Worm (Caenorhabditis elegans) whole organism, midembryonic: ENCODE results near the gene K09C8.7.

Experiments used
- cog-1 ChIP-seq: sonication (generic microtip); optimal IDR thresholded peaks from 2 replicates; lab custom pipeline; 2016; ENCODE audit warnings: missing genetic modification characterization, missing compliant biosample characterization
- flt-1 ChIP-seq: fragments of 200-800 bp; sonication (Bioruptor generic); IDR thresholded peaks from 2 replicates; pipeline ENCODE4 v1.3.6; 2022; ENCODE audit warnings: missing genetic modification characterization, missing compliant biosample characterization
- klf-2 ChIP-seq: fragments of 200-800 bp; sonication (Bioruptor generic); conservative IDR thresholded peaks from 2 replicates; pipeline ENCODE4 v1.3.6; 2022; ENCODE audit warnings: missing genetic modification reagents, missing genetic modification characterization, missing compliant biosample characterization
- ref-1 ChIP-seq: fragments of 200-800 bp; sonication (Bioruptor generic); conservative IDR thresholded peaks from 2 replicates; pipeline ENCODE4 v1.3.6; 2022; ENCODE audit warnings: missing genetic modification reagents, missing genetic modification characterization, missing compliant biosample characterization
- tab-1 ChIP-seq: fragments of 200-800 bp; sonication (Bioruptor generic); IDR thresholded peaks from 2 replicates; pipeline ENCODE4 v1.3.6; 2022; ENCODE audit warnings: missing genetic modification characterization, missing compliant biosample characterization
- ztf-23 ChIP-seq: fragments of 200-800 bp; sonication (Bioruptor generic); IDR thresholded peaks from 2 replicates; pipeline ENCODE4 v1.3.6; 2022; ENCODE audit warnings: missing genetic modification reagents, missing genetic modification characterization, missing compliant biosample characterization
- ztf-29 ChIP-seq: fragments of 200-800 bp; sonication (Bioruptor generic); IDR thresholded peaks from 2 replicates; pipeline ENCODE4 v1.3.6; 2022; ENCODE audit warnings: missing genetic modification reagents, missing genetic modification characterization, missing compliant biosample characterization

- TF ChIP-seq flt-1 (GFP tag; lab: Robert Waterston, UW) (no peak), ztf-23 (GFP tag; lab: Robert Waterston, UW) (no peak), cog-1 (tag; lab: Kevin White, UChicago) (no peak), ref-1 (GFP tag; lab: Robert Waterston, UW) (no peak), tab-1 (GFP tag; lab: Robert Waterston, UW) (no peak), klf-2 (GFP tag; lab: Robert Waterston, UW) (no peak), ztf-29 (GFP tag; lab: Robert Waterston, UW) (no peak)
These were observed 35.0 kb downstream of the K09C8.7 start for ce11 chrX:10916194-10916593.
